Fruit fly (Drosophila melanogaster) Kc167 (cell line): ENCODE results near the gene cocoon.

ENCODE experiments used
- Myc ChIP-seq: fragments of >200 bp; optimal IDR thresholded peaks from 2 replicates; lab custom pipeline; 2017; ENCODE audit warnings: missing external identifiers
- Sin3A ChIP-seq: fragments of >200 bp; optimal IDR thresholded peaks from 2 replicates; lab custom pipeline; 2018; ENCODE audit warnings: missing external identifiers
- h ChIP-seq: fragments of >200 bp; optimal IDR thresholded peaks from 3 replicates; lab custom pipeline; 2018; ENCODE audit warnings: missing external identifiers
- insv ChIP-seq: fragments of >200 bp; optimal IDR thresholded peaks from 3 replicates; lab custom pipeline; 2018; ENCODE audit warnings: missing external identifiers
- psq ChIP-seq: fragments of >200 bp; optimal IDR thresholded peaks from 2 replicates; lab custom pipeline; 2017; ENCODE audit warnings: missing external identifiers
- ttk ChIP-seq: sonication (Bioruptor generic); optimal IDR thresholded peaks from 2 replicates; lab custom pipeline; 2017; ENCODE audit warnings: missing external identifiers

DNA sequence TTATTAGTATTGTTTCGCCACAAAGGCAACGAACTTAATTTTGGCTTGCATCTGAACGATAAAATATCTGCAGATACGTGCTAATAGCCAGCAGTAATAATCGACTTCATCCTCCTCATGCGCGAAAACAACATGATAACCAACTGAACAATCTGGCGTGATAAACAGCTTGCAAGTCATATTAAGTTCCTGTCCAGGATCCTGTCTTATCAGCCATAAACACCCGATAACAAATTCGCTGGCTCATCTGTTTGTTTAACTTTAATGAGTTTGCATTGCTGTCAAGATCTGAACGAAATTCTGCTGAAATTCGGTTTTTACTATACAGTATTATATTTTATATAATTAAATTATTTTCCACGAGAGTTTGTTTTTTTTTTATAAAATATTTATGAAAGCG is 39.4 kb upstream of the cocoon start:
- TF ChIP-seq Myc (lab: Kevin White, UChicago): no peak
- no peak for TF ChIP-seq ttk (lab: Kevin White, UChicago)
- no peak for TF ChIP-seq psq
- no peak for TF ChIP-seq Sin3A
- TF ChIP-seq insv (lab: Kevin White, UChicago): no peak
- TF ChIP-seq h: no peak
